Worm (Caenorhabditis elegans) whole organism, L2 larva: ENCODE results near the gene F40G9.7.

Experiments used
- F13H6.1 ChIP-seq: sonication (generic microtip); optimal IDR thresholded peaks from 2 replicates; lab custom pipeline; 2016; ENCODE audit warnings: missing genetic modification characterization, missing compliant biosample characterization
- alr-1 ChIP-seq: fragments of 150-350 bp; optimal IDR thresholded peaks from 2 replicates; lab custom pipeline; 2014; ENCODE audit warnings: missing biosample characterization, missing genetic modification characterization
- ceh-16 ChIP-seq: fragments of 150-350 bp; optimal IDR thresholded peaks from 2 replicates; lab custom pipeline; 2014; ENCODE audit warnings: missing biosample characterization, missing genetic modification characterization
- ceh-82 ChIP-seq: fragments of 150-350 bp; optimal IDR thresholded peaks from 2 replicates; lab custom pipeline; 2014; ENCODE audit warnings: missing biosample characterization, missing genetic modification characterization
- elt-1 ChIP-seq: fragments of 150-350 bp; optimal IDR thresholded peaks from 2 replicates; lab custom pipeline; 2014; ENCODE audit warnings: missing biosample characterization, missing genetic modification characterization
- lin-11 ChIP-seq: fragments of 150-350 bp; sonication (generic microtip); optimal IDR thresholded peaks from 2 replicates; lab custom pipeline; 2014; ENCODE audit warnings: missing biosample characterization, missing genetic modification characterization, inconsistent platforms, mixed read lengths
- lin-39 ChIP-seq: fragments of 150-350 bp; optimal IDR thresholded peaks from 2 replicates; lab custom pipeline; 2014; ENCODE audit warnings: missing biosample characterization, missing genetic modification reagents, missing genetic modification characterization
- mdl-1 ChIP-seq, 2 experiments: fragments of 150-350 bp in 1 of 2; sonication (generic microtip) in 1 of 2; optimal IDR thresholded peaks; 2 replicates each; lab custom pipeline; 2017; ENCODE audit warnings: missing biosample characterization in 2 of 2, missing genetic modification characterization in 2 of 2
- nhr-12 ChIP-seq: fragments of 150-350 bp; optimal IDR thresholded peaks from 2 replicates; lab custom pipeline; 2014; ENCODE audit warnings: missing biosample characterization, missing genetic modification characterization
- nhr-237 ChIP-seq: fragments of 150-350 bp; optimal IDR thresholded peaks from 2 replicates; lab custom pipeline; 2014; ENCODE audit warnings: missing biosample characterization, missing genetic modification characterization
- nhr-25 ChIP-seq: fragments of 150-350 bp; sonication (generic microtip); optimal IDR thresholded peaks from 3 replicates; lab custom pipeline; 2014; ENCODE audit warnings: missing biosample characterization, missing genetic modification characterization
- snpc-4 ChIP-seq: fragments of 150-350 bp; optimal IDR thresholded peaks from 2 replicates; lab custom pipeline; 2014; ENCODE audit warnings: missing biosample characterization, missing genetic modification characterization
- unc-39 ChIP-seq: fragments of 150-350 bp; optimal IDR thresholded peaks from 2 replicates; lab custom pipeline; 2014; ENCODE audit warnings: missing biosample characterization, missing genetic modification characterization
- ztf-4 ChIP-seq: fragments of 150-350 bp; optimal IDR thresholded peaks from 2 replicates; lab custom pipeline; 2014; ENCODE audit warnings: missing biosample characterization, missing genetic modification characterization

DNA sequence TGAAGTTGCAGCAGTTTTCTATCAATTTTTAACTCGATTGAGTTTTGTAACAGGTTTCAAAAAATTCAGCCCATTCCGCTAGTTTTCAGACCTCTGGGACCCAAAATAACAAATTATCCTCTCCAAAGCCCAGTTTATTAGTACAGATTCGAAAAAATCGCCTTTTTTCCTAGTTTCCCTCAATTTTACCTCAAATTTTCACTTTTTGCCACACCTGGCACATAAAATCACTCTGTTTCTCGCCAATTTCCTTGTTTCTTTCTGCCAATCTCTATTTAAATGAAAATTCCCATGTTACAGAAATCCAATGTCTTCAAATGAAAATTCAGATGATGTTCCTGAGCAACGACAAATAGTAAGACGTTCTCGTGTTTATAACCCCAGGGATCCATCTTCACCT is 33.4 kb upstream of the F40G9.7 start, which contains the start of gene pals-22:
- no peak for TF ChIP-seq lin-39
- TF ChIP-seq F13H6.1 (tag; lab: Kevin White, UChicago), result no peak
- no peak for TF ChIP-seq ceh-16 (tag; lab: Kevin White, UChicago)
- TF ChIP-seq elt-1 (tag; lab: Kevin White, UChicago), result no peak
- no peak for TF ChIP-seq ceh-82 (tag; lab: Kevin White, UChicago)
- TF ChIP-seq lin-11 (tag; lab: Kevin White, UChicago), result no peak
- TF ChIP-seq snpc-4, result no peak
- no peak for TF ChIP-seq alr-1
- TF ChIP-seq unc-39, result no peak
- no peak for TF ChIP-seq ztf-4 (tag; lab: Kevin White, UChicago)
- no peak for TF ChIP-seq nhr-25
- TF ChIP-seq nhr-237 (tag; lab: Kevin White, UChicago), result no peak
- no peak for TF ChIP-seq nhr-12 (tag; lab: Kevin White, UChicago)
- no peak for TF ChIP-seq mdl-1 (tag; optimal IDR thresholded peaks at IDR 0.05; lab: Kevin White, UChicago)
